Fruit fly (Drosophila melanogaster): ENCODE measurements around the gene gammaTub23C.

Gene gammaTub23C

DNA sequence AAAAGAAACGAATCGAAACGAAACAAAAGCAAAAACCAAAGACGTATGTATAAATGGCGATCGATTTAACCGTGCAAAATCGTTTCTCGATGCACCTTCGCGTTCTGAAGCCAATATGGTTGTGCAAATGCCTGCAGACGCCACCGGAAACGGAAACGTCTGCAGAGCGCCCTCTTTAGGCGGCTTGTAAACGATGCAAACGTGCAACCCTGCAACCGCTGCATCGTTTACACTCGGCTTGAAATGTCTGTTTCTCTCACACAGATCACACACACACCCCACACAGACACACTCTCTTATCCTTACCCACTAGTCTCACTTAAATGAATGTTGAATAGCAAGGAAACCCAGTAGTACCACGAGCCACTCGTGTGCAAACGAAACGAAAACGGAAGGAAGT, 5.8 kb upstream of the gammaTub23C start (continued):
- peak; percentile 46 for TF ChIP-seq CG10979 (tag; optimal IDR thresholded peaks at IDR 0.05)
- TF ChIP-seq MTF-1 (GFP tag; optimal IDR thresholded peaks at IDR 0.05; ENCODE audit: borderline replicate concordance) = peak; percentile 47
- peak; percentile 17; the same call in 1 of the 2 replicates for TF ChIP-seq CG1024 (GFP tag; IDR thresholded peaks at IDR 0.05)
- no peak for TF ChIP-seq MBD-R2 (GFP tag; IDR thresholded peaks at IDR 0.05)
- peak; percentile 6 for TF ChIP-seq p53 (GFP tag; optimal IDR thresholded peaks at IDR 0.05)
- no peak for TF ChIP-seq CG7372 (GFP tag; IDR thresholded peaks at IDR 0.05)
- TF ChIP-seq Mad (GFP tag; optimal IDR thresholded peaks at IDR 0.05) = no peak
- TF ChIP-seq CG34224 (GFP tag; IDR thresholded peaks at IDR 0.05; ENCODE audit: partially characterized antibody) = no peak
- peak; percentile 1 for TF ChIP-seq CG8388 (GFP tag; optimal IDR thresholded peaks at IDR 0.05)
- TF ChIP-seq BtbVII (GFP tag; optimal IDR thresholded peaks at IDR 0.05) = no peak
- no peak for TF ChIP-seq cad (GFP tag; optimal IDR thresholded peaks at IDR 0.05)
- no peak for TF ChIP-seq ara (GFP tag; IDR thresholded peaks at IDR 0.05)
- TF ChIP-seq CG3847 (GFP tag; IDR thresholded peaks at IDR 0.05) = peak; percentile 30; the same call in 1 of the 2 replicates
- TF ChIP-seq Mes4 (GFP tag; optimal IDR thresholded peaks at IDR 0.05) = peak; percentile 25
- no peak for TF ChIP-seq Nf-YA (GFP tag; IDR thresholded peaks at IDR 0.05)
- TF ChIP-seq CG9817 (tag; optimal IDR thresholded peaks at IDR 0.05) = no peak
- TF ChIP-seq usp (GFP tag; optimal IDR thresholded peaks at IDR 0.05) = no peak
- TF ChIP-seq pfk (GFP tag; optimal IDR thresholded peaks at IDR 0.05) = no peak
- TF ChIP-seq CG17186 (GFP tag; optimal IDR thresholded peaks at IDR 0.05) = no peak
- peak; percentile 85 for TF ChIP-seq stwl (tag; optimal IDR thresholded peaks at IDR 0.05)
- TF ChIP-seq en (GFP tag; optimal IDR thresholded peaks at IDR 0.05) = no peak
- TF ChIP-seq vvl (GFP tag; IDR thresholded peaks at IDR 0.05) = no peak
- TF ChIP-seq CG12155 (GFP tag; optimal IDR thresholded peaks at IDR 0.05) = no peak
- TF ChIP-seq Elba2 (GFP tag; optimal IDR thresholded peaks at IDR 0.05) = peak; percentile 21
- TF ChIP-seq Ets97D (GFP tag; optimal IDR thresholded peaks at IDR 0.05) = peak; percentile 91
- TF ChIP-seq CG14710 (tag; optimal IDR thresholded peaks at IDR 0.05) = peak; percentile 34
- peak; percentile 43; the same call in 1 of the 2 replicates for TF ChIP-seq sens-2 (GFP tag; IDR thresholded peaks at IDR 0.05)
- TF ChIP-seq Rx (GFP tag; IDR thresholded peaks at IDR 0.05) = 0 out of 2 replicates have a peak, but pooled peaks have one; percentile 3
- TF ChIP-seq Dp (GFP tag; optimal IDR thresholded peaks at IDR 0.05) = no peak
- no peak for TF ChIP-seq CG5953 (GFP tag; IDR thresholded peaks at IDR 0.05)
- TF ChIP-seq CG10147 (GFP tag; optimal IDR thresholded peaks at IDR 0.05) = no peak
- TF ChIP-seq fd102C (GFP tag; optimal IDR thresholded peaks at IDR 0.05) = peak; percentile 83
- no peak for TF ChIP-seq Neu2 (GFP tag; optimal IDR thresholded peaks at IDR 0.05; ENCODE audit: borderline replicate concordance)
- TF ChIP-seq cg (GFP tag; optimal IDR thresholded peaks at IDR 0.05) = no peak
- TF ChIP-seq CG18011 (GFP tag; optimal IDR thresholded peaks at IDR 0.05) = no peak
- no peak for TF ChIP-seq CG6272 (GFP tag; IDR thresholded peaks at IDR 0.05)
- peak; percentile 17 for TF ChIP-seq CG9797 (GFP tag; optimal IDR thresholded peaks at IDR 0.05)
- TF ChIP-seq NC2α (GFP tag; optimal IDR thresholded peaks at IDR 0.05) = no peak
- TF ChIP-seq CG3726 (GFP tag; IDR thresholded peaks at IDR 0.05) = peak; percentile 63; the same call in 1 of the 3 replicates
- TF ChIP-seq CG5245 (GFP tag; optimal IDR thresholded peaks at IDR 0.05) = peak; percentile 2
- no peak for TF ChIP-seq CG7556 (GFP tag; optimal IDR thresholded peaks at IDR 0.05)
- no peak for TF ChIP-seq dpn (GFP tag; optimal IDR thresholded peaks at IDR 0.05)
- TF ChIP-seq CG3163 (GFP tag; optimal IDR thresholded peaks at IDR 0.05) = no peak
- TF ChIP-seq gro (GFP tag; optimal IDR thresholded peaks at IDR 0.05) = no peak
- TF ChIP-seq Tbp (GFP tag; optimal IDR thresholded peaks at IDR 0.05) = no peak
- TF ChIP-seq CG12391 (tag; optimal IDR thresholded peaks at IDR 0.05) = peak; percentile 1
- no peak for TF ChIP-seq lola (GFP tag; optimal IDR thresholded peaks at IDR 0.05)
- TF ChIP-seq CG18262 (tag; optimal IDR thresholded peaks at IDR 0.05) = no peak
- TF ChIP-seq CrebB (tag; optimal IDR thresholded peaks at IDR 0.05) = no peak
- TF ChIP-seq CG12744 (GFP tag; optimal IDR thresholded peaks at IDR 0.05) = no peak
- TF ChIP-seq B-H1 (GFP tag; IDR thresholded peaks at IDR 0.05) = no peak
